Fruit fly (Drosophila melanogaster) S2 (cell line): ENCODE results near the gene dhd.

ENCODE experiments used
- CG8478 ChIP-seq: fragments of >200 bp; optimal IDR thresholded peaks from 2 replicates; lab custom pipeline; 2018
- CTCF ChIP-seq, 2 experiments: fragments of >200 bp; optimal IDR thresholded peaks; 2 replicates each; lab custom pipeline; 2018

DNA sequence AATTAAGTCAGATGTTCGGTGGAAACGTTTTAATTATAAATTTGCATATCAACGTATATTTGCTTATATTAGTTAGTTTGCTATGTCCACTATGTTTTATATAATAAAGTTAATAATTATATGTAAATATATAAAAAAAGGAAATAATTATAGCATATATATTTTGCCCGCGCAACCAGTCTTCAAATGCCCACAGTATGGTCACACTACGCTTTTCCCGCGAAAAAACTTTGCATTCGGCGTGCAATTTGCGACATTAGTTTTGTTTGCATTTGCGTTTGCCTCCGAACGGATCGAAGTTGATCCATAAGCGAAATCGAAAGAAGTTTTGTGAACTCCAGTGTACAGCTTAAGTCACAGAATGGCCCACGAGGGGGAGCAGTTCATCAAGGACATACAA lies 11.7 kb downstream of the dhd start, which contains the start of gene Mcm3:
- TF ChIP-seq CTCF (optimal IDR thresholded peaks at IDR 0.05; lab: Kevin White, UChicago) (no peak), CG8478 (lab: Kevin White, UChicago) (no peak)
